Fruit fly (Drosophila melanogaster) whole organism, adult: ENCODE results near the gene CG31523.

ENCODE experiments used
- CG11617 ChIP-seq: fragments of 200-800 bp; sonication (Bioruptor generic); optimal IDR thresholded peaks from 2 replicates; lab custom pipeline; 2017; ENCODE audit warnings: mild to moderate bottlenecking, missing biosample characterization, missing genetic modification reagents, missing genetic modification characterization
- CG12768 ChIP-seq: fragments of 200-800 bp; sonication (Bioruptor generic); optimal IDR thresholded peaks from 2 replicates; lab custom pipeline; 2017; ENCODE audit warnings: missing biosample characterization, missing genetic modification characterization, mild to moderate bottlenecking, moderate library complexity, missing genetic modification reagents
- CG14711 ChIP-seq: fragments of 200-800 bp; sonication (Bioruptor generic); optimal IDR thresholded peaks from 2 replicates; lab custom pipeline; 2018; ENCODE audit warnings: missing biosample characterization, mild to moderate bottlenecking, missing genetic modification characterization, moderate library complexity
- CG1620 ChIP-seq: fragments of 200-800 bp; sonication (Bioruptor generic); optimal IDR thresholded peaks from 2 replicates; lab custom pipeline; 2016; ENCODE audit warnings: missing biosample characterization, missing genetic modification characterization
- CG33017 ChIP-seq: fragments of 200-800 bp; sonication (Bioruptor generic); optimal IDR thresholded peaks from 2 replicates; lab custom pipeline; 2018; ENCODE audit warnings: missing biosample characterization, mild to moderate bottlenecking, missing genetic modification characterization, moderate library complexity
- CG5204 ChIP-seq: fragments of 200-800 bp; sonication (Bioruptor generic); optimal IDR thresholded peaks from 2 replicates; lab custom pipeline; 2016; ENCODE audit warnings: missing biosample characterization, missing genetic modification characterization
- CG7045 ChIP-seq: fragments of 200-800 bp; sonication (Bioruptor generic); optimal IDR thresholded peaks from 2 replicates; lab custom pipeline; 2017; ENCODE audit warnings: missing biosample characterization, mild to moderate bottlenecking, missing genetic modification characterization
- CG7101 ChIP-seq: fragments of 200-800 bp; sonication (Bioruptor generic); optimal IDR thresholded peaks from 2 replicates; lab custom pipeline; 2018; ENCODE audit warnings: missing biosample characterization, mild to moderate bottlenecking, missing genetic modification characterization, moderate library complexity
- Clk ChIP-seq: fragments of 200-800 bp; sonication (Bioruptor generic); optimal IDR thresholded peaks from 2 replicates; lab custom pipeline; 2017; ENCODE audit warnings: missing biosample characterization, missing genetic modification characterization
- Crg-1 ChIP-seq: fragments of 200-800 bp; sonication (Bioruptor generic); optimal IDR thresholded peaks from 2 replicates; lab custom pipeline; 2016; ENCODE audit warnings: missing biosample characterization, missing genetic modification characterization
- Hr96 ChIP-seq: fragments of 200-800 bp; sonication (Bioruptor generic); optimal IDR thresholded peaks from 2 replicates; lab custom pipeline; 2016; ENCODE audit warnings: missing biosample characterization, missing genetic modification characterization
- Mnt ChIP-seq: fragments of 200-800 bp; sonication (Bioruptor generic); optimal IDR thresholded peaks from 2 replicates; lab custom pipeline; 2016; ENCODE audit warnings: missing biosample characterization, mild to moderate bottlenecking, missing genetic modification characterization
- bab1 ChIP-seq: fragments of 200-800 bp; sonication (Bioruptor generic); optimal IDR thresholded peaks from 3 replicates; lab custom pipeline; 2019; ENCODE audit warnings: missing biosample characterization, mild to moderate bottlenecking, missing genetic modification characterization, moderate library complexity
- cic ChIP-seq: fragments of 200-800 bp; sonication (Bioruptor generic); optimal IDR thresholded peaks from 2 replicates; lab custom pipeline; 2017; ENCODE audit warnings: missing biosample characterization, mild to moderate bottlenecking, missing genetic modification characterization, moderate library complexity
- cnc ChIP-seq, 2 experiments: fragments of >200 bp; optimal IDR thresholded peaks; 2 replicates each; lab custom pipeline; 2017
- kay ChIP-seq: fragments of 200-800 bp; sonication (Bioruptor generic); peaks from one replicate; lab custom pipeline; 2016; ENCODE audit warnings: missing biosample characterization, missing genetic modification characterization, borderline replicate concordance
- ovo ChIP-seq: fragments of 200-800 bp; sonication (Bioruptor generic); optimal IDR thresholded peaks from 2 replicates; lab custom pipeline; 2016; ENCODE audit warnings: missing biosample characterization, missing genetic modification characterization
- pad ChIP-seq: fragments of 200-800 bp; sonication (Bioruptor generic); optimal IDR thresholded peaks from 3 replicates; lab custom pipeline; 2017; ENCODE audit warnings: missing biosample characterization, missing genetic modification characterization, mild to moderate bottlenecking, moderate library complexity, missing genetic modification reagents
- tj ChIP-seq: fragments of 200-800 bp; sonication (Bioruptor generic); optimal IDR thresholded peaks from 3 replicates; lab custom pipeline; 2017; ENCODE audit warnings: missing biosample characterization, mild to moderate bottlenecking, missing genetic modification characterization, moderate library complexity
- toe ChIP-seq: fragments of 200-800 bp; sonication (Bioruptor generic); optimal IDR thresholded peaks from 2 replicates; lab custom pipeline; 2016; ENCODE audit warnings: missing biosample characterization, missing genetic modification characterization

CG31523 gene

DNA sequence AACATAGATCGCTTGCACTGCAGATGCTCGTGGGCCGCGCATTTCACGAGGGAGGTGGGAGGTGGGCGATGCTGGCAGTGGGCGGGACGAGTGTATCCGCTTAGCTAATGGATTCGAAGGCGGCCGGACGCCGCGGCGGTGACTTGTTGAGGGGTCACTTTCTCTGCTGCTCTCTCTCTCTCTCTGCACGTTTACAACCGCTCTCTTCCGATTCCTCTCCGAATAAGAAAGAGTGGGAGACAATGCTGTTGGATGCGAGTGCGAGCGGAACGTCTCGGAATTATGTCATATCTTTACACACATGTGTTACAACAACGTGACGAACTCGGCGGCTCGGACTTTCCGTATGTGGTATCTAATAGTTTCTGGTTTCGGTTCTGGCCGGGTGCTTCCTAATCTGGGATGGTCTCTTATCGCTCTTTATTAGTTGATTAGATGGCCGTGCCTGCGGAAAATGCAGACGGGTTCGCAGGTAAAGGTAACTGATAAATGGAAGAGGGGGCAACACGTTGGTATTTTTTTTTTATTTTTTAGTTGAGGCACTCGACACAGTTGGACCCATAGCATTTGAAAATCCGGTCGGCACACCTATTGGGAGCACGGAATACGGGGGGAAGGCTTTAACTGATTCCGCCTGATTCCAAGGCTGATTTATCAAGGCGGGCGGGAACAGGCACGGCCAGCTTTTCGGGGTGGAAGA lies 26.5 kb downstream of the CG31523 start:
- no peak for TF ChIP-seq kay
- TF ChIP-seq CG7045: peak; percentile 2
- peak; percentile 52 for TF ChIP-seq Mnt (GFP tag; lab: Kevin White, UChicago)
- TF ChIP-seq toe (GFP tag; lab: Kevin White, UChicago): no peak
- peak; percentile 23 for TF ChIP-seq CG12768

DNA sequence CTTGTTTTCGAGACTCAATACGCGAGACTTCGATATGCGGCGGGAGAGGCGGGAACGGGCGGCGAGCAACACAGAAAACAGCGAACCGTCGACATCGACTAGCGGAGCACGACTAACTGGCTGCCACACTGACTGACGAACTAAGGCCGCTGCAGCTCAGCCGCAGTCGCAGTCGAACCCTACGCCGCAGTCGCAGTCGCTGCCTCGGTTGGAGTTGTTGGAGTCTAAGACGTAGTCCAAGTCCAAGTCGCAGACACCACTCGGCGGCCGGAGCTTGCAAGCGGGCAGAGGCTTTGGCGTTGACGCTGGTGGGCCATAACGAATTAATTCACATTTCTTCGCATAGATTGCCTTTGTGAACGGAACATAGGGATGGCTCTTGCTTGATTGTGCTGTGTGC lies 28.3 kb downstream of the CG31523 start:
- TF ChIP-seq kay (no peak), CG11617 (GFP tag; lab: Kevin White, UChicago) (no peak), CG7101 (no peak), Mnt (GFP tag; lab: Kevin White, UChicago) (no peak), CG33017 (tag; lab: Kevin White, UChicago) (no peak), pad (GFP tag; lab: Kevin White, UChicago) (no peak), cic (GFP tag; lab: Kevin White, UChicago) (no peak)

dm6 chr3R:4449256-4449655 lies 29.8 kb downstream of the CG31523 start:
- TF ChIP-seq CG7045 (no peak), cnc (optimal IDR thresholded peaks at IDR 0.05; lab: Kevin White, UChicago) (no peak), CG11617 (GFP tag; lab: Kevin White, UChicago) (no peak), pad (GFP tag; lab: Kevin White, UChicago) (no peak), Mnt (GFP tag; lab: Kevin White, UChicago) (peak; percentile 31), Crg-1 (no peak), CG12768 (no peak), cic (GFP tag; lab: Kevin White, UChicago) (peak; percentile 16), ovo (no peak), CG14711 (tag; lab: Kevin White, UChicago) (no peak), Hr96 (GFP tag; lab: Kevin White, UChicago) (no peak)

- TF ChIP-seq CG7045: no peak
- no peak for TF ChIP-seq Clk
- TF ChIP-seq Mnt (GFP tag; lab: Kevin White, UChicago): no peak
- TF ChIP-seq ovo: no peak
- no peak for TF ChIP-seq pad (GFP tag; lab: Kevin White, UChicago)
- no peak for TF ChIP-seq cnc (optimal IDR thresholded peaks at IDR 0.05; lab: Kevin White, UChicago)
Measured at dm6 chr3R:4446455-4447224, 32.4 kb downstream of the CG31523 start.

DNA sequence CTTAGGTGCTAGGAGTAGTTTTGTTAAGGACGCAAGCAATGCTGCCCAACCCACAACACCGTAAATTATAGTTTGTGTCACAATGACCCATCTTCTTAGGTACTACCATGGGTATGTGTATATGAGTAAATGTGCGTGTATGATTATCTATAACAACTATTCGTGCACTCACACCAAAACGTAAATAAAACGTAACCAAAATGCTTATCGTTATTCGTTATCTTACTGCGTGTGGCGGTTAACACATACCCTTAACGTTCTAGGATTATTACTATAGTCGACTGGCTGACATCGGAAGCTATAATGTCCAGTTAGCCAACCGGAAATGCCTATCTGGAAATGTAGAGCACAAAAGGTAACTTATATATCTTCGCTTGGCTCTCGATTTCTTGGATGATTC lies 33.9 kb downstream of the CG31523 start:
- TF ChIP-seq CG14711 (tag; lab: Kevin White, UChicago) (no peak), Crg-1 (no peak), Clk (no peak), Hr96 (GFP tag; lab: Kevin White, UChicago) (no peak), CG12768 (no peak), ovo (no peak), cic (GFP tag; lab: Kevin White, UChicago) (no peak), Mnt (GFP tag; lab: Kevin White, UChicago) (no peak), CG1620 (no peak), toe (GFP tag; lab: Kevin White, UChicago) (no peak)

DNA sequence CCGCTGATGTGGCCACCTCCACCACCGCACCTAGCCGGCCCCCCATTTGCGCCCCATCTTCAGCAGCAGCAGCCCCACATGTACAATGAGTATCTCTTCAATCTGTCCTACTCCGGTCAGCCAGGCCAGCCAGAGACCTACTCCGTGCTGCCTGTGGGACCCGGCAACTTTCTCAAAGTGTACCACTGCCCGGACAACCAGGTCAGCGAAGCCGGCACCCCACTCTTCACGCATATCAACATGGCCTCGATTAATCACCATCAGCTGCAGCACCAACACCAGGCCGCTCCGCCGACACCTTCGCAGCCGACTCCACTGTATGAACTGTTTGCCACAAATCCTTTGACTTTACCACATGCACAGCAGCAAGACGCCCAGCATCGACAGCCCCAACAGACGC lies 41.2 kb downstream of the CG31523 start:
- TF ChIP-seq CG11617 (GFP tag; lab: Kevin White, UChicago) (no peak), bab1 (GFP tag; lab: Kevin White, UChicago) (no peak), CG5204 (GFP tag; lab: Kevin White, UChicago) (no peak), tj (no peak), Hr96 (GFP tag; lab: Kevin White, UChicago) (no peak), CG7045 (no peak), pad (GFP tag; lab: Kevin White, UChicago) (no peak), CG12768 (no peak), cnc (optimal IDR thresholded peaks at IDR 0.05; lab: Kevin White, UChicago) (no peak), toe (GFP tag; lab: Kevin White, UChicago) (no peak), cic (GFP tag; lab: Kevin White, UChicago) (no peak), ovo (no peak), kay (no peak), Mnt (GFP tag; lab: Kevin White, UChicago) (no peak), Crg-1 (no peak), CG7101 (no peak), Clk (no peak)

DNA sequence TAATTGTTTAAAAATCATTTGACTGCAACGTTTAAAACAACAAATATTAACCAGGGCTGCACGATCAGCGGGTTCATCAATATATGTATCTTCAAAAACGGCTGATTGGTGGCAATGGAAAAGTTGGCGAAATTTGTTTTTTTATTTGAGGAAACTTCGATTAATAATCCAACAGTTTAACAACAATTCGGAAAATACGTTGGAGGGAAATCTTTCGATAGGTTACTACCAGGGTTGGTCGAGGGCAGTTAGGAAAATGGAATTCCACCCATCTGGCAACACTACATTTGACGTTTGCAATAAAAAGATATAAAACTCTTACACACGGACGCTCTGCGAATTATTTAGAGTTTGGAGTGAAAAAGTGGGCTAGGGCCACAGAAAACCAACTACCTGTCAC lies 41.9 kb downstream of the CG31523 start, which contains the start of the genes Lipt2 and CG14650:
Gene Lipt2 (minus strand): TSS at position 217 of the 400 bp plus-strand sequence.
Gene CG14650 (plus strand): TSS at position 275 of the 400 bp plus-strand sequence.
- TF ChIP-seq Clk: peak; percentile 61
- peak; percentile 62 for TF ChIP-seq CG7101
- peak; percentile 0 for TF ChIP-seq cic (GFP tag; lab: Kevin White, UChicago)
- no peak for TF ChIP-seq kay
- peak; percentile 73 for TF ChIP-seq CG1620
- TF ChIP-seq CG33017 (tag; lab: Kevin White, UChicago): peak; percentile 25
- peak; percentile 67 for TF ChIP-seq CG11617 (GFP tag; lab: Kevin White, UChicago)
- TF ChIP-seq pad (GFP tag; lab: Kevin White, UChicago): peak; percentile 9
- peak; percentile 38 for TF ChIP-seq CG7045
- no peak for TF ChIP-seq cnc (optimal IDR thresholded peaks at IDR 0.05; lab: Kevin White, UChicago)
- peak; percentile 55 for TF ChIP-seq tj
- no peak for TF ChIP-seq ovo
- TF ChIP-seq CG14711 (tag; lab: Kevin White, UChicago): peak; percentile 53
- TF ChIP-seq CG5204 (GFP tag; lab: Kevin White, UChicago): no peak
- no peak for TF ChIP-seq toe (GFP tag; lab: Kevin White, UChicago)
- peak; percentile 72 for TF ChIP-seq Mnt (GFP tag; lab: Kevin White, UChicago)
- peak; percentile 70 for TF ChIP-seq bab1 (GFP tag; lab: Kevin White, UChicago)
- TF ChIP-seq Crg-1: peak; percentile 65
- TF ChIP-seq CG12768: no peak
- TF ChIP-seq Hr96 (GFP tag; lab: Kevin White, UChicago): peak; percentile 80
